Worm (Caenorhabditis elegans) whole organism, early embryonic: ENCODE results near the gene fbxb-71.
A peak's percentile ranks its signal among the peaks of the same experiment; 100 is the strongest.

Source experiments
- B0310.2 ChIP-seq: sonication (generic microtip); optimal IDR thresholded peaks from 2 replicates; lab custom pipeline; 2016; ENCODE audit warnings: mild to moderate bottlenecking, missing genetic modification characterization, missing compliant biosample characterization
- F13C5.2 ChIP-seq: sonication (generic microtip); optimal IDR thresholded peaks from 2 replicates; lab custom pipeline; 2017; ENCODE audit warnings: mild to moderate bottlenecking, missing genetic modification characterization, inconsistent platforms, missing compliant biosample characterization
- aly-1 ChIP-seq: sonication (generic microtip); optimal IDR thresholded peaks from 2 replicates; lab custom pipeline; 2016; ENCODE audit warnings: missing genetic modification characterization, missing compliant biosample characterization
- ama-1 ChIP-seq: fragments of 150-350 bp; optimal IDR thresholded peaks from 2 replicates; lab custom pipeline; 2014
- ceh-13 ChIP-seq: fragments of 200-800 bp; sonication (Bioruptor generic); optimal IDR thresholded peaks from 2 replicates; lab custom pipeline; 2018; ENCODE audit warnings: mild to moderate bottlenecking, missing genetic modification characterization, missing compliant biosample characterization
- ceh-36 ChIP-seq: sonication (generic microtip); optimal IDR thresholded peaks from 2 replicates; lab custom pipeline; 2016; ENCODE audit warnings: missing genetic modification characterization, inconsistent platforms, missing compliant biosample characterization
- ets-7 ChIP-seq: sonication (generic microtip); optimal IDR thresholded peaks from 2 replicates; lab custom pipeline; 2016; ENCODE audit warnings: missing genotype, missing genetic modification characterization, missing compliant biosample characterization
- flt-1 ChIP-seq: fragments of 200-800 bp; sonication (Bioruptor generic); IDR thresholded peaks from 2 replicates; pipeline ENCODE4 v1.3.6; 2022; ENCODE audit warnings: missing genetic modification characterization, missing compliant biosample characterization
- hmbx-1 ChIP-seq: sonication (generic microtip); optimal IDR thresholded peaks from 2 replicates; lab custom pipeline; 2016; ENCODE audit warnings: mild to moderate bottlenecking, missing genetic modification characterization, missing compliant biosample characterization
- hmg-4 ChIP-seq: fragments of 200-800 bp; sonication (Bioruptor generic); optimal IDR thresholded peaks from 2 replicates; lab custom pipeline; 2018; ENCODE audit warnings: mild to moderate bottlenecking, missing genetic modification characterization, missing compliant biosample characterization
- hnd-1 ChIP-seq: sonication (generic microtip); optimal IDR thresholded peaks from 2 replicates; lab custom pipeline; 2016; ENCODE audit warnings: missing genetic modification characterization, missing compliant biosample characterization
- pes-1 ChIP-seq: fragments of 200-800 bp; sonication (Bioruptor generic); IDR thresholded peaks from 2 replicates; pipeline ENCODE4 v1.3.6; 2022; ENCODE audit warnings: missing genetic modification reagents, missing genetic modification characterization, missing compliant biosample characterization
- scrt-1 ChIP-seq: fragments of 200-800 bp; sonication (Bioruptor generic); IDR thresholded peaks from 2 replicates; pipeline ENCODE4 v1.3.6; 2022; ENCODE audit warnings: missing genetic modification characterization, missing compliant biosample characterization
- sea-1 ChIP-seq: fragments of 200-800 bp; sonication (Bioruptor generic); conservative IDR thresholded peaks from 2 replicates; pipeline ENCODE4 v1.3.6; 2022; ENCODE audit warnings: missing genetic modification characterization, missing compliant biosample characterization
- tbx-11 ChIP-seq: fragments of 200-800 bp; sonication (Bioruptor generic); IDR thresholded peaks from 2 replicates; pipeline ENCODE4 v1.3.6; 2022; ENCODE audit warnings: missing genetic modification characterization, missing compliant biosample characterization
- tbx-37 ChIP-seq: fragments of 200-800 bp; sonication (Bioruptor generic); conservative IDR thresholded peaks from 2 replicates; pipeline ENCODE4 v1.3.6; 2022; ENCODE audit warnings: missing genetic modification reagents, missing genetic modification characterization, missing compliant biosample characterization
- tra-4 ChIP-seq: sonication (generic microtip); optimal IDR thresholded peaks from 2 replicates; lab custom pipeline; 2017; ENCODE audit warnings: missing genetic modification characterization, missing compliant biosample characterization

fbxb-71 gene

DNA sequence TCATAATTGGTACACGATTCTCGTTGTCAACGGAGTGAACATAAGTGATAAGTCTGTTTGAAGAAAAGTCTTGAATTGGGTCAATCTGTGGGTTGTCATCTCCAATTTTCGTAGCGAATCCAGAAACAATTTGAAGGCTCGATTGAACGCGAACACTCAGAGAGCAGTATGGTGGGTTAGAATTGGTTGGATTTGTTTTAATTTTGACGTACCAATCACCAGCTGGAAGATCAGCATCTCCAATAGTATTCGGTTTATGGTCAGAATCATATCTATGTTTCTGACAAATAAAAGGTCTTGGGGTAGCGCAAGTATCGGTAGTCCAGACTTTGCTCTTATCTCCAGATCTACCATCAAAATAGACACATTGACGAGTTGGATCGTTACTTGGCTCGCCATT lies 32.1 kb upstream of the fbxb-71 start:
- TF ChIP-seq aly-1 (tag; lab: Kevin White, UChicago) (no peak), tbx-11 (GFP tag; lab: Robert Waterston, UW) (no peak), hmbx-1 (tag; lab: Kevin White, UChicago) (no peak), hmg-4 (GFP tag; lab: Kevin White, UChicago) (no peak), ceh-36 (tag; lab: Kevin White, UChicago) (no peak), tbx-37 (GFP tag; lab: Robert Waterston, UW) (no peak)

DNA sequence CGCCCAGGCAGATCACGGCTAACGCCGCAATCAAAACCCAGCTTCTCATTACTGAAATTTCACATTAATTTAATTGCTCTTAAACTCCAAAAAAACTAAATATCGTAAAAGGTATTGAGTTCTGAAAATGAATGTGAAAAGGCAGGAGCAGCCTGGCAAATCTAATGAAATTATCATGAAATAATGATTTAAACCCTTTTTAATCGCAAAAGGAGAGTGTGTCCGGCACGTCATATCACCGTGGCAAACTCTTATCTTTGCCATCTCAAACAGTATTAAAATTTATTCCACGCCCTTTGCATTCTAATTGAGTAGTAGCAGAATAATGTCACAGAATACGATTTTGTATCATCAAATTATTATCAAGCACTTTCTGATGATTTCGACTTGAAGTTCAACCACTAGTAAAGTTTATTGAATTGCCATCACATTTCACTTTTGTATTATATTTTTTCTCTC lies 27.3 kb upstream of the fbxb-71 start, which contains the start of gene F28B4.3:
Gene F28B4.3 (minus strand): TSS at position 51 of the 459 bp plus-strand sequence.
- TF ChIP-seq F13C5.2 (no peak), flt-1 (GFP tag; lab: Robert Waterston, UW) (no peak), hnd-1 (tag; lab: Kevin White, UChicago) (no peak), hmg-4 (GFP tag; lab: Kevin White, UChicago) (no peak), aly-1 (tag; lab: Kevin White, UChicago) (no peak), tbx-11 (GFP tag; lab: Robert Waterston, UW) (no peak), tra-4 (no peak), sea-1 (GFP tag; lab: Robert Waterston, UW) (no peak), tbx-37 (GFP tag; lab: Robert Waterston, UW) (no peak), hmbx-1 (tag; lab: Kevin White, UChicago) (no peak), pes-1 (no peak), scrt-1 (GFP tag; lab: Robert Waterston, UW) (no peak), ets-7 (tag; lab: Kevin White, UChicago) (no peak), ceh-36 (tag; lab: Kevin White, UChicago) (no peak), B0310.2 (tag; lab: Kevin White, UChicago) (no peak), ama-1 (lab: Kevin White, UChicago) (no peak), ceh-13 (GFP tag; lab: Kevin White, UChicago) (no peak)

- no peak for TF ChIP-seq tbx-11 (GFP tag; lab: Robert Waterston, UW)
- TF ChIP-seq hnd-1 (tag; lab: Kevin White, UChicago): no peak
- no peak for TF ChIP-seq ceh-13 (GFP tag; lab: Kevin White, UChicago)
- TF ChIP-seq F13C5.2: no peak
- no peak for TF ChIP-seq ama-1 (lab: Kevin White, UChicago)
- no peak for TF ChIP-seq hmbx-1 (tag; lab: Kevin White, UChicago)
- no peak for TF ChIP-seq ceh-36 (tag; lab: Kevin White, UChicago)
- no peak for TF ChIP-seq B0310.2 (tag; lab: Kevin White, UChicago)
- TF ChIP-seq hmg-4 (GFP tag; lab: Kevin White, UChicago): no peak
- TF ChIP-seq scrt-1 (GFP tag; lab: Robert Waterston, UW): no peak
- TF ChIP-seq tbx-37 (GFP tag; lab: Robert Waterston, UW): no peak
- no peak for TF ChIP-seq flt-1 (GFP tag; lab: Robert Waterston, UW)
- no peak for TF ChIP-seq pes-1
- no peak for TF ChIP-seq ets-7 (tag; lab: Kevin White, UChicago)
- TF ChIP-seq aly-1 (tag; lab: Kevin White, UChicago): no peak
- TF ChIP-seq tra-4: no peak
- no peak for TF ChIP-seq sea-1 (GFP tag; lab: Robert Waterston, UW)
Measured at ce11 chrX:3243614-3244013, 19.1 kb upstream of the fbxb-71 start, which contains the start of gene irg-7. Gene irg-7 (minus strand): TSS chrX:3243636.

DNA sequence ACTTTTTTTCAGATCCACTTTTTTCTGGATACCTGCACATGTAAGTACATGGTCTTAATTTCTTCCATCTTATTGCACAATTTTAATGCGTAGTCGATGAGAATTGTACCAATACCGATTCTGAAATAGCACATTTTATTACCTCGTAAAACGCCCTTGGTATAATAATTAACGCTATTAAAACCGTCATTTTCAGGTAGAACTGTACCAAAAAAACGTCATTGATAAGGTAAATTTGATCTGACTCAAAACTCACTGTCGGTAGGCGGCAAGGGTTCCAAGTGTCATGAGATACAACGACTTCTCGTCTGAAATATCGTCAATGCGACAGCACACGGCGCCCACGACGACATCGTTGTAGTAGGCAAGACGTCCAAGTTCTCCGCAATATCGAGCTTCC lies 18.3 kb upstream of the fbxb-71 start:
- no peak for TF ChIP-seq ama-1 (lab: Kevin White, UChicago)
- TF ChIP-seq scrt-1 (GFP tag; lab: Robert Waterston, UW): no peak
- no peak for TF ChIP-seq hmg-4 (GFP tag; lab: Kevin White, UChicago)
- no peak for TF ChIP-seq hmbx-1 (tag; lab: Kevin White, UChicago)
- no peak for TF ChIP-seq aly-1 (tag; lab: Kevin White, UChicago)
- TF ChIP-seq ceh-36 (tag; lab: Kevin White, UChicago): no peak

- TF ChIP-seq hmbx-1 (tag; lab: Kevin White, UChicago) (no peak), ceh-36 (tag; lab: Kevin White, UChicago) (no peak), tra-4 (no peak), hmg-4 (GFP tag; lab: Kevin White, UChicago) (peak; percentile 8), F13C5.2 (peak; percentile 67)
Measured at ce11 chrX:3245812-3246211, 16.9 kb upstream of the fbxb-71 start, which contains the start of gene F40F4.7. Gene F40F4.7 (minus strand): TSS chrX:3245933.

ce11 chrX:3247768-3248167 lies 14.9 kb upstream of the fbxb-71 start:
- no peak for TF ChIP-seq tbx-37 (GFP tag; lab: Robert Waterston, UW)

DNA sequence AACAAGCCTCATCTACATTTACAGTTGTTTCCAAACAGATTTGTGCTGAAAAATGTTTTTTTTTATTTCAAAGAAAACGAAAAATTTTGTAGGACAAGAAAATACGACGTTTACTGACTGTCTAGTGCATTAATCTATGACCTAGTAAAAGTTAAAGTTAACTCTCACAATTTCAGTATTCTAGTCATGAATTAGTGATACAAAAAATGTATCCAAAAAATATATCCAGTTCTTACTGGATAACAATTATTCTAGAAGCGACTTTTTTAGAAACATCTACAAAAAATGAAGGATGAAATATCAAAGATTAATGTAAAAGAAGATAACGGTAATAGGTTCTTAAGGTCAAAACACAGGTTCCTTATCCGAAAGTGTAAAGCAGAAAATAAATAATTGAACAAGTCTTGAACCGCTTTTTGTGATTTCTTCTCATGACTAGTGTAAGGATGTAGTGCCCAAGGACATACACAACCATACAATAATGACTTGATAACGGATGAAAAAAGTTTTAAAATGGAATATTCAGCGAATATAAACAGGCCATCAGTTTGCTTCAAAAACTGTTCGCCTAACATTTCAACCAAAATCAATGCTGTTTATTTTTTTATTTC lies 12.1 kb upstream of the fbxb-71 start, which contains the start of gene pqn-37:
Gene pqn-37 (minus strand): TSS at position 51 of the 611 bp plus-strand sequence.
- TF ChIP-seq tra-4: no peak
- TF ChIP-seq aly-1 (tag; lab: Kevin White, UChicago): no peak
- no peak for TF ChIP-seq hnd-1 (tag; lab: Kevin White, UChicago)
- TF ChIP-seq ama-1 (lab: Kevin White, UChicago): no peak
- TF ChIP-seq ets-7 (tag; lab: Kevin White, UChicago): no peak
- no peak for TF ChIP-seq hmg-4 (GFP tag; lab: Kevin White, UChicago)
- no peak for TF ChIP-seq flt-1 (GFP tag; lab: Robert Waterston, UW)
- TF ChIP-seq sea-1 (GFP tag; lab: Robert Waterston, UW): no peak
- TF ChIP-seq tbx-11 (GFP tag; lab: Robert Waterston, UW): no peak
- no peak for TF ChIP-seq B0310.2 (tag; lab: Kevin White, UChicago)
- no peak for TF ChIP-seq tbx-37 (GFP tag; lab: Robert Waterston, UW)
- TF ChIP-seq ceh-13 (GFP tag; lab: Kevin White, UChicago): no peak
- no peak for TF ChIP-seq pes-1
- TF ChIP-seq F13C5.2: no peak
- TF ChIP-seq scrt-1 (GFP tag; lab: Robert Waterston, UW): no peak
- TF ChIP-seq hmbx-1 (tag; lab: Kevin White, UChicago): no peak
- TF ChIP-seq ceh-36 (tag; lab: Kevin White, UChicago): no peak
